Worm (Caenorhabditis elegans): ENCODE measurements around the gene srlf-9.

DNA sequence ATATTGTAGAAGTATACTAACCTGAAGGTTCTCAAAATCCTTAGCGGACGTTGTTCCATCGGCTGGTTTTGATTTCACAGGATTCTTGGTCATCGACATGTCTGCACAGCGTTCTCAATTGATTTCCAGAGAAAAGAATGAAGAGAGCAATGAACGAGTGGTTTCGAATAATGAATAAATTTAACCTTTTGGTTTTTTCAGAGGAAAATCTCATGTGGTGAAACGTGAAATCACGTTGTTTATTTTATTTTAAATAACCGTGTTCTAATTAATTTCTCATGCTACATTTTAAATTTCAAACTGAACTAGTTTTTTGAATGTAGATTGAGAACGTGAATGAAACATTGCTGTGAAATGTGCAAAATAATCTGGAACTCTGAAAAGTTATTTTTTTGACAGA is 21.4 kb downstream of the srlf-9 start, which contains the start of gene T03F6.6:
- no peak for TF ChIP-seq pha-4 (GFP tag; IDR thresholded peaks at IDR 0.05)
- no peak for TF ChIP-seq pha-4 (tag; optimal IDR thresholded peaks at IDR 0.05)
- TF ChIP-seq ceh-62 (tag; optimal IDR thresholded peaks at IDR 0.05), result no peak
- TF ChIP-seq unc-39 (tag; optimal IDR thresholded peaks at IDR 0.05), result no peak

Data from whole organism, L4 larva.